Worm (Caenorhabditis elegans) whole organism, L1 larva: ENCODE data around the gene K06A4.7.

ENCODE experiments used
- C16A3.4 ChIP-seq: fragments of 150-350 bp; optimal IDR thresholded peaks from 2 replicates; lab custom pipeline; 2014; ENCODE audit warnings: missing biosample characterization, missing genetic modification characterization
- C34B4.2 ChIP-seq: sonication (generic microtip); optimal IDR thresholded peaks from 2 replicates; lab custom pipeline; 2017; ENCODE audit warnings: mild to moderate bottlenecking, missing genetic modification characterization, missing compliant biosample characterization
- Y116A8C.19 ChIP-seq: sonication (generic microtip); optimal IDR thresholded peaks from 2 replicates; lab custom pipeline; 2016; ENCODE audit warnings: missing compliant biosample characterization, missing genetic modification characterization, borderline replicate concordance
- ama-1 ChIP-seq: fragments of 150-350 bp; optimal IDR thresholded peaks from 2 replicates; lab custom pipeline; 2014
- ceh-8 ChIP-seq: fragments of 200-800 bp; sonication (Bioruptor generic); optimal IDR thresholded peaks from 2 replicates; lab custom pipeline; 2018; ENCODE audit warnings: mild to moderate bottlenecking, missing genetic modification characterization, moderate library complexity, missing compliant biosample characterization
- ceh-88 ChIP-seq: fragments of 200-800 bp; sonication (Bioruptor generic); IDR thresholded peaks from 2 replicates; pipeline ENCODE4 v1.3.6; 2022; ENCODE audit warnings: missing genetic modification characterization, missing compliant biosample characterization
- ces-1 ChIP-seq: fragments of 150-350 bp; optimal IDR thresholded peaks from 2 replicates; lab custom pipeline; 2014; ENCODE audit warnings: missing biosample characterization, missing genetic modification reagents, missing genetic modification characterization
- dpl-1 ChIP-seq, 3 experiments: fragments of 150-350 bp in 2 of 3; sonication (generic microtip) in 1 of 3; optimal IDR thresholded peaks; 2 replicates each; lab custom pipeline; 2014 to 2017; ENCODE audit warnings: missing biosample characterization in 3 of 3, missing genetic modification characterization in 3 of 3, missing genetic modification reagents in 3 of 3
- efl-1 ChIP-seq, 4 experiments: fragments of 150-350 bp; optimal IDR thresholded peaks in 3 of 4; peaks in 1 of 4; 1 replicate in 1 of 4; 2 replicates in 3 of 4; lab custom pipeline; 2014; ENCODE audit warnings: missing biosample characterization in 2 of 4, missing genetic modification characterization in 2 of 4, missing genetic modification reagents in 2 of 4
- efl-3 ChIP-seq: fragments of 200-800 bp; sonication (Bioruptor generic); optimal IDR thresholded peaks from 2 replicates; lab custom pipeline; 2018; ENCODE audit warnings: mild to moderate bottlenecking, missing genetic modification characterization, missing compliant biosample characterization
- egl-27 ChIP-seq, 2 experiments: fragments of 150-350 bp in 1 of 2; sonication (generic microtip); optimal IDR thresholded peaks; 3 replicates each; lab custom pipeline; 2017 to 2018; ENCODE audit warnings: missing biosample characterization in 2 of 2, missing genetic modification characterization in 2 of 2, missing genetic modification reagents in 2 of 2
- elt-2 ChIP-seq: sonication (generic microtip); optimal IDR thresholded peaks from 2 replicates; lab custom pipeline; 2016; ENCODE audit warnings: missing genetic modification characterization, mild to moderate bottlenecking, inconsistent platforms, missing compliant biosample characterization, missing genetic modification reagents
- fkh-8 ChIP-seq: sonication (generic microtip); optimal IDR thresholded peaks from 2 replicates; lab custom pipeline; 2016; ENCODE audit warnings: mild to moderate bottlenecking, missing genetic modification characterization, missing compliant biosample characterization
- fos-1 ChIP-seq: fragments of 150-350 bp; optimal IDR thresholded peaks from 2 replicates; lab custom pipeline; 2014; ENCODE audit warnings: missing biosample characterization, missing genetic modification characterization
- grh-1 ChIP-seq: fragments of 200-800 bp; sonication (Bioruptor generic); IDR thresholded peaks from 2 replicates; pipeline ENCODE4 v1.3.6; 2022; ENCODE audit warnings: missing genetic modification reagents, missing genetic modification characterization, missing compliant biosample characterization
- hlh-4 ChIP-seq: sonication (generic microtip); optimal IDR thresholded peaks from 2 replicates; lab custom pipeline; 2016; ENCODE audit warnings: mild to moderate bottlenecking, missing genetic modification characterization, missing compliant biosample characterization
- hpl-2 ChIP-seq: fragments of 150-350 bp; optimal IDR thresholded peaks from 2 replicates; lab custom pipeline; 2014; ENCODE audit warnings: missing biosample characterization, missing genetic modification reagents, missing genetic modification characterization
- lin-13 ChIP-seq: fragments of 150-350 bp; optimal IDR thresholded peaks from 2 replicates; lab custom pipeline; 2014; ENCODE audit warnings: missing biosample characterization, missing genetic modification reagents, missing genetic modification characterization
- lin-39 ChIP-seq: fragments of 150-350 bp; optimal IDR thresholded peaks from 2 replicates; lab custom pipeline; 2014; ENCODE audit warnings: missing biosample characterization, missing genetic modification reagents, missing genetic modification characterization
- mab-9 ChIP-seq: fragments of 200-800 bp; sonication (Bioruptor generic); IDR thresholded peaks from 2 replicates; pipeline ENCODE4 v1.3.6; 2022; ENCODE audit warnings: missing genetic modification reagents, missing genetic modification characterization, missing compliant biosample characterization
- mef-2 ChIP-seq: fragments of 150-350 bp; optimal IDR thresholded peaks from 2 replicates; lab custom pipeline; 2014; ENCODE audit warnings: missing biosample characterization, missing genetic modification characterization
- mep-1 ChIP-seq: fragments of 150-350 bp; optimal IDR thresholded peaks from 2 replicates; lab custom pipeline; 2014; ENCODE audit warnings: missing biosample characterization, missing genetic modification characterization
- nhr-19 ChIP-seq: fragments of 200-800 bp; sonication (Bioruptor generic); conservative IDR thresholded peaks from 2 replicates; pipeline ENCODE4 v1.3.6; 2022; ENCODE audit warnings: missing genetic modification characterization, missing compliant biosample characterization
- nhr-237 ChIP-seq: fragments of 150-350 bp; optimal IDR thresholded peaks from 2 replicates; lab custom pipeline; 2014; ENCODE audit warnings: missing biosample characterization, missing genetic modification characterization
- nhr-28 ChIP-seq: fragments of 150-350 bp; optimal IDR thresholded peaks from 2 replicates; lab custom pipeline; 2014; ENCODE audit warnings: missing biosample characterization, missing genetic modification characterization
- nhr-47 ChIP-seq: sonication (generic microtip); optimal IDR thresholded peaks from 2 replicates; lab custom pipeline; 2016; ENCODE audit warnings: mild to moderate bottlenecking, missing genetic modification characterization, moderate library complexity, missing compliant biosample characterization
- nhr-71 ChIP-seq: sonication (generic microtip); optimal IDR thresholded peaks from 2 replicates; lab custom pipeline; 2016; ENCODE audit warnings: mild to moderate bottlenecking, missing genetic modification characterization, moderate library complexity, missing compliant biosample characterization
- nhr-77 ChIP-seq: fragments of 150-350 bp; optimal IDR thresholded peaks from 2 replicates; lab custom pipeline; 2014; ENCODE audit warnings: missing biosample characterization, missing genetic modification characterization
- nhr-84 ChIP-seq: sonication (generic microtip); optimal IDR thresholded peaks from 2 replicates; lab custom pipeline; 2017; ENCODE audit warnings: missing biosample characterization, missing genetic modification characterization
- nhr-85 ChIP-seq: sonication (generic microtip); peaks from one replicate; lab custom pipeline; 2016; ENCODE audit warnings: missing genetic modification characterization, inconsistent platforms, missing compliant biosample characterization
- nhr-90 ChIP-seq: sonication (generic microtip); optimal IDR thresholded peaks from 2 replicates; lab custom pipeline; 2016; ENCODE audit warnings: mild to moderate bottlenecking, missing genetic modification characterization, missing compliant biosample characterization; ENCODE audit not compliant: poor library complexity
- pag-3 ChIP-seq: sonication (generic microtip); optimal IDR thresholded peaks from 2 replicates; lab custom pipeline; 2017; ENCODE audit warnings: missing genetic modification characterization, mild to moderate bottlenecking, missing compliant biosample characterization, antibody characterized with exemption, borderline replicate concordance; ENCODE audit not compliant: insufficient read depth
- rnt-1 ChIP-seq: sonication (generic microtip); optimal IDR thresholded peaks from 2 replicates; lab custom pipeline; 2016; ENCODE audit warnings: mild to moderate bottlenecking, missing genetic modification characterization, moderate library complexity, missing compliant biosample characterization
- skn-1 ChIP-seq: fragments of 150-350 bp; optimal IDR thresholded peaks from 2 replicates; lab custom pipeline; 2014; ENCODE audit warnings: missing biosample characterization, missing genetic modification characterization
- snu-23 ChIP-seq: sonication (generic microtip); optimal IDR thresholded peaks from 2 replicates; lab custom pipeline; 2016; ENCODE audit warnings: missing genetic modification characterization, missing compliant biosample characterization
- sox-4 ChIP-seq: sonication (generic microtip); optimal IDR thresholded peaks from 2 replicates; lab custom pipeline; 2016; ENCODE audit warnings: missing genetic modification characterization, missing compliant biosample characterization
- sup-37 ChIP-seq: fragments of 200-800 bp; sonication (Bioruptor generic); optimal IDR thresholded peaks from 2 replicates; lab custom pipeline; 2018; ENCODE audit warnings: mild to moderate bottlenecking, missing genetic modification characterization, missing compliant biosample characterization
- swsn-7 ChIP-seq: sonication (generic microtip); optimal IDR thresholded peaks from 2 replicates; lab custom pipeline; 2016; ENCODE audit warnings: missing genetic modification characterization, missing compliant biosample characterization
- tbx-2 ChIP-seq: sonication (generic microtip); optimal IDR thresholded peaks from 2 replicates; lab custom pipeline; 2016; ENCODE audit warnings: missing genetic modification characterization, missing compliant biosample characterization
- tlp-1 ChIP-seq: fragments of 150-350 bp; optimal IDR thresholded peaks from 2 replicates; lab custom pipeline; 2014; ENCODE audit warnings: missing biosample characterization, missing genetic modification characterization
- unc-130 ChIP-seq: fragments of 150-350 bp; optimal IDR thresholded peaks from 2 replicates; lab custom pipeline; 2017; ENCODE audit warnings: missing biosample characterization, missing genetic modification characterization, inconsistent platforms
- unc-30 ChIP-seq: sonication (generic microtip); optimal IDR thresholded peaks from 2 replicates; lab custom pipeline; 2017; ENCODE audit warnings: missing biosample characterization, missing genetic modification characterization
- unc-62 ChIP-seq: fragments of 150-350 bp; optimal IDR thresholded peaks from 2 replicates; lab custom pipeline; 2014; ENCODE audit warnings: missing biosample characterization, missing genetic modification reagents, missing genetic modification characterization
- unc-86 ChIP-seq: sonication (generic microtip); optimal IDR thresholded peaks from 2 replicates; lab custom pipeline; 2016; ENCODE audit warnings: missing genetic modification characterization, missing compliant biosample characterization
- vab-15 ChIP-seq: sonication (generic microtip); optimal IDR thresholded peaks from 2 replicates; lab custom pipeline; 2017; ENCODE audit warnings: missing genotype, mild to moderate bottlenecking, missing genetic modification characterization, missing compliant biosample characterization
- zip-4 ChIP-seq: fragments of 200-800 bp; sonication (Bioruptor generic); optimal IDR thresholded peaks from 2 replicates; lab custom pipeline; 2018; ENCODE audit warnings: mild to moderate bottlenecking, missing genetic modification characterization, moderate library complexity, missing compliant biosample characterization

The K06A4.7 gene

DNA sequence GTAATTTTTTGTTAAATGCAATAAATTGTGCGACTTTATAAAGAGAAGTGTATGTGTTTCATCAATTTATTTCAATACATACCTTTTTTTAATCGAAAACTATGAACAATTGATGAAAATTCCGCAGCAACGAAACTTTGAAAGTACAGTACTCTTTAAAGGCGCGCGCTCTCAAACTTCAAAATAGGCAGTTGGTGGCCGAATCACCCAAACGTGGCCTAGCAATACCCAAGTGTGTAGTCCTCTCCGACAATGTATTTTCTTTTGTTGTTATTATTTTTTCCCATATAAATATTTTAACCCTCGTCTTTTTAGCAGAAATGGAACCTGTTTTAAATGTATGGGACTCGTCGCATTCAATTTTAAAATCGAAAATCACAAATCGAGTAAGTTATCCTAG, 45.2 kb upstream of the K06A4.7 start, which contains the start of gene C50F4.4 (continued):
- TF ChIP-seq snu-23 (GFP tag; lab: Kevin White, UChicago) (peak; percentile 55), zip-4 (GFP tag; lab: Kevin White, UChicago) (no peak), nhr-90 (peak; percentile 71), unc-30 (tag; lab: Kevin White, UChicago) (no peak), mab-9 (0 out of 2 replicates have a peak, but pooled peaks have one; percentile 49), unc-86 (tag; lab: Kevin White, UChicago) (peak; percentile 15), swsn-7 (tag; lab: Kevin White, UChicago) (peak; percentile 59), C16A3.4 (tag; lab: Kevin White, UChicago) (no peak), unc-62 (no peak), C34B4.2 (tag; lab: Kevin White, UChicago) (no peak), mep-1 (tag; lab: Kevin White, UChicago) (peak; percentile 12), grh-1 (GFP tag; lab: Robert Waterston, UW) (no peak), mef-2 (no peak), hlh-4 (tag; lab: Kevin White, UChicago) (no peak), hpl-2 (GFP tag; lab: Kevin White, UChicago) (no peak), nhr-85 (tag; lab: Kevin White, UChicago) (peak; percentile 63), rnt-1 (tag; lab: Kevin White, UChicago) (peak; percentile 93), tlp-1 (tag; lab: Kevin White, UChicago) (no peak), sox-4 (tag; lab: Kevin White, UChicago) (peak; percentile 72), nhr-77 (no peak), unc-130 (tag; lab: Kevin White, UChicago) (peak; percentile 46), nhr-28 (tag; lab: Kevin White, UChicago) (no peak), tbx-2 (tag; lab: Kevin White, UChicago) (no peak), nhr-71 (tag; lab: Kevin White, UChicago) (peak; percentile 69), nhr-19 (GFP tag; lab: Robert Waterston, UW) (peak; percentile 42; the same call in 1 of the 2 replicates), fkh-8 (tag; lab: Kevin White, UChicago) (peak; percentile 15), ceh-8 (GFP tag; lab: Kevin White, UChicago) (no peak), ces-1 (no peak), fos-1 (tag; lab: Kevin White, UChicago) (no peak), lin-13 (GFP tag; lab: Kevin White, UChicago) (no peak), lin-39 (tag; lab: Kevin White, UChicago) (peak; percentile 7), egl-27 (tag; optimal IDR thresholded peaks at IDR 0.05; lab: Kevin White, UChicago) (no peak)

- TF ChIP-seq nhr-84 (tag; lab: Kevin White, UChicago) (no peak), ceh-88 (GFP tag; lab: Robert Waterston, UW) (no peak), nhr-47 (no peak), nhr-77 (no peak), vab-15 (tag; lab: Kevin White, UChicago) (no peak), rnt-1 (tag; lab: Kevin White, UChicago) (no peak), Y116A8C.19 (tag; lab: Kevin White, UChicago) (no peak), hlh-4 (tag; lab: Kevin White, UChicago) (no peak), efl-1 (optimal IDR thresholded peaks at IDR 0.05; lab: Kevin White, UChicago) (no peak), efl-1 (GFP tag; optimal IDR thresholded peaks at IDR 0.05 in 1 of 2; lab: Kevin White, UChicago) (no peak), nhr-71 (tag; lab: Kevin White, UChicago) (no peak), nhr-237 (tag; lab: Kevin White, UChicago) (no peak), sup-37 (no peak), dpl-1 (GFP tag; optimal IDR thresholded peaks at IDR 0.05; lab: Kevin White, UChicago) (no peak), skn-1 (no peak), efl-3 (GFP tag; lab: Kevin White, UChicago) (no peak), ama-1 (lab: Kevin White, UChicago) (no peak), pag-3 (tag; lab: Kevin White, UChicago) (no peak), elt-2 (no peak)
These were observed 43.3 kb upstream of the K06A4.7 start, which contains the start of gene tag-329 for ce11 chrV:9534621-9535020. tag-329 (plus strand) TSS chrV:9534921.
